Worm (Caenorhabditis elegans): Measurements from ENCODE around the gene srlf-10.

srlf-10 gene

DNA sequence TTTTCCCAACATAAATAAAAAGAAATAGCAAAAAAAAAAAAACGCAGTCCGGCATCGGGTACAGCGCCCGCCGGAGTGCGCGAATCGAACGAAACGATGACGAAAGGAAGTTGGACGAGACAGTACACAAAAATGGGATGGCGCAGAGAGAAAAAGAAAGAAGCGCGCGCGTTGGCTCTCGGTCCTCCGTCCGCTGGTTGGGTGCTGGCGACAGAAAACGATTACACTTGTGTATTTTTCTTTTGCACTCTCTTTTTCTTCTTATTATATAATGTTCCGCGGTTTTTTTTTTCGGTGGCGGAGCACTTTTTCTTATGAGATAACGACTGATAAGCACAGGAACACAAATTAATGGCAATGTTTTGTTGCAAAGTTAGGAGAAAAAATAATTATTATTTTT, 24.8 kb upstream of the srlf-10 start:
- TF ChIP-seq nhr-23 (tag; optimal IDR thresholded peaks at IDR 0.05) (no peak), C34F6.9 (tag; optimal IDR thresholded peaks at IDR 0.05) (peak; percentile 40), ama-1 (optimal IDR thresholded peaks at IDR 0.05) (no peak), nhr-129 (tag; optimal IDR thresholded peaks at IDR 0.05) (peak; percentile 24), gmeb-1 (tag; optimal IDR thresholded peaks at IDR 0.05) (peak; percentile 24), elt-3 (tag; optimal IDR thresholded peaks at IDR 0.05) (no peak), R02D3.7 (tag; optimal IDR thresholded peaks at IDR 0.05) (no peak), nhr-6 (tag; optimal IDR thresholded peaks at IDR 0.05) (no peak), dmd-4 (tag; optimal IDR thresholded peaks at IDR 0.05) (no peak), lin-39 (tag; optimal IDR thresholded peaks at IDR 0.05) (no peak), sma-3 (GFP tag; optimal IDR thresholded peaks at IDR 0.05) (peak; percentile 32), nhr-11 (tag; optimal IDR thresholded peaks at IDR 0.05) (no peak), nhr-12 (tag; optimal IDR thresholded peaks at IDR 0.05) (no peak), ztf-4 (tag; optimal IDR thresholded peaks at IDR 0.05) (no peak), blmp-1 (tag; optimal IDR thresholded peaks at IDR 0.05; ENCODE audit: insufficient read depth) (no peak), zag-1 (tag; optimal IDR thresholded peaks at IDR 0.05) (peak; percentile 13), lsy-2 (tag; optimal IDR thresholded peaks at IDR 0.05) (peak; percentile 8 to 67), snpc-4 (tag; optimal IDR thresholded peaks at IDR 0.05) (no peak), alr-1 (tag; optimal IDR thresholded peaks at IDR 0.05) (no peak), nhr-10 (tag; optimal IDR thresholded peaks at IDR 0.05) (no peak), aly-2 (tag; optimal IDR thresholded peaks at IDR 0.05) (no peak), elt-1 (tag; optimal IDR thresholded peaks at IDR 0.05) (no peak), crh-2 (tag; optimal IDR thresholded peaks at IDR 0.05) (peak; percentile 52), ceh-16 (tag; optimal IDR thresholded peaks at IDR 0.05) (no peak), unc-55 (GFP tag; optimal IDR thresholded peaks at IDR 0.05) (peak; percentile 54), lin-11 (tag; optimal IDR thresholded peaks at IDR 0.05) (peak; percentile 36), mbf-1 (tag; optimal IDR thresholded peaks at IDR 0.05) (no peak), sem-4 (tag; optimal IDR thresholded peaks at IDR 0.05) (no peak), peb-1 (tag; optimal IDR thresholded peaks at IDR 0.05) (no peak), F13H6.1 (tag; optimal IDR thresholded peaks at IDR 0.05) (peak; percentile 77), Y55F3AM.14 (GFP tag; optimal IDR thresholded peaks at IDR 0.05) (no peak), nhr-237 (tag; optimal IDR thresholded peaks at IDR 0.05) (no peak), ZK546.5 (tag; optimal IDR thresholded peaks at IDR 0.05) (no peak), unc-62 (GFP tag; optimal IDR thresholded peaks at IDR 0.05) (no peak), sma-9 (GFP tag; optimal IDR thresholded peaks at IDR 0.05) (no peak), sma-9 (tag; optimal IDR thresholded peaks at IDR 0.05) (no peak), ztf-1 (GFP tag; conservative IDR thresholded peaks at IDR 0.05) (no peak), ztf-11 (tag; optimal IDR thresholded peaks at IDR 0.05) (no peak), mdl-1 (tag; optimal IDR thresholded peaks at IDR 0.05) (peak in 1 of 2 experiments; percentile 19), nhr-25 (tag; optimal IDR thresholded peaks at IDR 0.05) (no peak), fos-1 (tag; optimal IDR thresholded peaks at IDR 0.05) (peak; percentile 86), nhr-21 (tag; optimal IDR thresholded peaks at IDR 0.05) (no peak), unc-39 (tag; optimal IDR thresholded peaks at IDR 0.05) (no peak), mab-5 (tag; optimal IDR thresholded peaks at IDR 0.05) (no peak), egl-27 (tag; optimal IDR thresholded peaks at IDR 0.05) (no peak), skn-1 (tag; optimal IDR thresholded peaks at IDR 0.05) (no peak), ceh-82 (tag; optimal IDR thresholded peaks at IDR 0.05) (no peak), lin-13 (GFP tag; optimal IDR thresholded peaks at IDR 0.05) (no peak), nhr-77 (tag; optimal IDR thresholded peaks at IDR 0.05) (no peak)

DNA sequence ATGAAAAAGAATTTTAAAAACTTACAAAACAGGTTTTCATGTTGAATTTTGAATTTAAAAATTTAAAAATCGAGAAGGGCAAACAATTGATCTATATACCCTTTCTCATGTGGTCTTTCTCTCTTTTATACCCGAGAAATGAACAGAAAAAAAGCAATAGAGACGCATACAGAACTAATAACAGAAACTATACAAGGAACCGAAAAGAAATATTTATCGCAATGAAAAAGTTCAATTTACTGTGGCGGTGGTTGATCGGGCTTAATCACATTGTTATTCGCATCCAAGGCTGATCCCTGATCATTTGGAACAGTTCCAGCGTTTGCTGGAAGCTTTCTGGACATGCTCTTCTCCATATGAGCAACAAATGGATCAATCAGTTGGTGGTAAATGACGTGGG, 23.8 kb upstream of the srlf-10 start, which contains the start of gene T03F6.10:
TSS of gene T03F6.10 (minus strand) at position 101 of the 400 bp plus-strand sequence.
- TF ChIP-seq snpc-4 (tag; optimal IDR thresholded peaks at IDR 0.05) (no peak), elt-1 (tag; optimal IDR thresholded peaks at IDR 0.05) (no peak), ceh-16 (tag; optimal IDR thresholded peaks at IDR 0.05) (no peak), unc-39 (tag; optimal IDR thresholded peaks at IDR 0.05) (no peak), nhr-10 (tag; optimal IDR thresholded peaks at IDR 0.05) (no peak), lin-11 (tag; optimal IDR thresholded peaks at IDR 0.05) (no peak), nhr-237 (tag; optimal IDR thresholded peaks at IDR 0.05) (no peak), lin-13 (GFP tag; optimal IDR thresholded peaks at IDR 0.05) (no peak), nhr-129 (tag; optimal IDR thresholded peaks at IDR 0.05) (no peak)

All from whole organism, L2 larva.